Fruit fly (Drosophila melanogaster) whole organism: Measurements from ENCODE around the gene Drsl5.

Experiments used
- CG8478 ChIP-seq: fragments of >200 bp; optimal IDR thresholded peaks from 2 replicates; lab custom pipeline; 2018; ENCODE audit warnings: inconsistent platforms
- Dll ChIP-seq: fragments of >200 bp; optimal IDR thresholded peaks from 2 replicates; lab custom pipeline; 2017
- EcR ChIP-seq, 2 experiments: fragments of >200 bp; optimal IDR thresholded peaks; 2 replicates each; lab custom pipeline; 2017; ENCODE audit warnings: missing biosample characterization in 2 of 2, missing genetic modification characterization in 2 of 2, missing genetic modification reagents in 2 of 2
- pan ChIP-seq: fragments of >200 bp; optimal IDR thresholded peaks from 2 replicates; lab custom pipeline; 2017
- psq ChIP-seq: fragments of >200 bp; optimal IDR thresholded peaks from 2 replicates; lab custom pipeline; 2017
- usp ChIP-seq: fragments of >200 bp; optimal IDR thresholded peaks from 2 replicates; lab custom pipeline; 2017; ENCODE audit warnings: missing biosample characterization, missing genetic modification characterization, mixed read lengths

Gene Drsl5

DNA sequence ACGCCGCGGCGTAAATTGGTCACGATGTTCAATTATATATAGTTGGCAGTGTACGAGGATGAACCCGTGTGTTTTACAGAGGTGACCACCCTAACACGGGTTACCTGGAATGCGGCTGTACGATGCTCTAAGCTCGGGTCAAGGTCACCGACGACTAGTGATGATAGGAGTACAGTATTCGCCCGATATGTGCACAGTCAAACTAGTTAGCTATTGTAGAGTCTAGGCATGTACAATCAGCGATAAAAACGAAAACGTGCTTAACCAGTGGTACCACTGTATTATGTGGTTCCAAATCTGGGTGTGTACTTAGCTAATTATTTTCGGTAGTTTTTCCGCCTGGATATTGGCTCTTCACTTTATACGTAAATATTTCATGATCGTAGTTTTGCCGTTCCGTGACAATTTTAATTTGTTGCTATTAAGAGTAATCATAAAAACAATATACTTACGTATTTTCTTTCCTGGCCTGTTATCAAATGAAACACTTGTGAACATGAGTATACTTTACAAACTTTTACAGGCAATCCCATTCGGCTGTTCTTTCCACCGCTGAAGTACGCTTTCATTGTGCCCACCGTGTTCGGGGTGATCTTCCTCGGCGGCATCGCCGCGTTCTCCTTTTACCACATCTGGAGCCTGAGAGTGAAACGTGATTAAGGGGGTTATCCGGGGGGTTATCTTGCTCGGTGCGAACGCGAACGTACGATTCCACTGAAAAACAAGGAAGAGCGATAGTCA lies 3.6 kb downstream of the Drsl5 start:
- TF ChIP-seq Dll (lab: Kevin White, UChicago) (no peak), psq (lab: Kevin White, UChicago) (no peak), pan (lab: Kevin White, UChicago) (no peak), CG8478 (lab: Kevin White, UChicago) (no peak), usp (no peak)

DNA sequence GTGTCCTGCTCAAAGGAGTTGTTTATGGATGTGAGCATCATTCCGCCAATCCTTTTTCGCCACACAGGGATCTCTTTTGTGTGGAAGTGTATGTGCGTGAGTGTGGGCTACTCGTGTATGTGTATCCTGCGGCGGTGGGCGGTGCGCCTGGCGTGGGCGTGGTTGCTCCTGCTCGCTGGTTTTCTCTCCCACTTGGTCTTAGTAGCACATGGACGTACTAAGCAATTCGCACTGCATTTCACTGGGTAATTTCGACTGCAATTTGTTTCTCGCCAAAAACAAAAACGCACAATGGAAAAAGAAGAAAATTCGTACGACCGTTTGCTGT lies 9.0 kb downstream of the Drsl5 start:
- TF ChIP-seq Dll (lab: Kevin White, UChicago) (no peak), pan (lab: Kevin White, UChicago) (no peak), usp (no peak), EcR (GFP tag; optimal IDR thresholded peaks at IDR 0.05; lab: Kevin White, UChicago) (no peak), CG8478 (lab: Kevin White, UChicago) (no peak), psq (lab: Kevin White, UChicago) (no peak)

DNA sequence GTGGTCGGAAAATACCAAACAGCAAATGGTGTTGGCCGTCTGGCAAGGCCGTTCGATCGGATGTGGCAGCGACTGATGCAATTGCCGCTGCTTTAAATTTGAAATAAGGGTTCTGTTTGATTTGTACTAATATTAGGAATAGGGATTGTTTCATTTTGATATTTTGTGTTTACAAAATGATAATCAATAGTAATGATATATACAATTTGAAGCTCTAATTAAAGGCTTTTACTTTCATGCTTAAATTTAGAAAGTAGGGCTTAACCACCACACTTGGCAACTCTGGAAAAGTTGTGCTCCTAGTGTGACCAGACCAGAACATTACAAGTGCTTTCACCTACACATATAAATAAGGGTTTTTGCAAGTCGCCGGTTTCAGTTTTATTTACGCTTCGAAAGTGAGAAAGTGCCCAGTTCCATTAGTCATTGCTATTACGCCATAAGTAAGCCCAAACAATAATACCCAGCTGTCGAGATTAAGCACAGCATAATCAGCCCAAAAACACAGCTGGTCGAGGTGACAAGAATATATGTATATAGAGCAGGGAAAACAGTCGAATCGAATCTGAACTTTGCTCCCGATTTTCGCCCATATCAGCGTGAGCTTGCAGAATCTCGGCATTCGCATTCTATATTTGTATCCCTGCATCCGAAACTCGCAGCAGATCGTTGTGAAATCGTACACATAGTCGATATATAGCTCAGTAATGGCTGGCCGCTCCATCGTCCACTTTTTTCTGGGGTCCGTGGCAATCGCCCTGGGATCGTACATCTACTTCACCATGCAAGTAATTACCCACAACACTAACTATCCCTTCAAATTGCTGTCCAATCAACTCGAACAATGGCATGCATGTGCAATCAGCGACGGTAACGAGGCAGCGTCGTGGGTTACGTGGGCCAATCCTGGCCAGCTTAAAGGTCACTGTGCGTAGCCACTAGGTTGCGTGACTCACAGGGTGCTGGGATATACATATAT lies 9.6 kb downstream of the Drsl5 start, which contains the start of gene Gtpx:
Gene Gtpx, plus strand, starts transcription at position 341 of the 979 bp plus-strand sequence.
- no peak for TF ChIP-seq usp
- no peak for TF ChIP-seq Dll (lab: Kevin White, UChicago)
- TF ChIP-seq pan (lab: Kevin White, UChicago) = no peak
- TF ChIP-seq psq (lab: Kevin White, UChicago) = no peak
- TF ChIP-seq CG8478 (lab: Kevin White, UChicago) = no peak
- TF ChIP-seq EcR (GFP tag; optimal IDR thresholded peaks at IDR 0.05; lab: Kevin White, UChicago) = no peak

DNA sequence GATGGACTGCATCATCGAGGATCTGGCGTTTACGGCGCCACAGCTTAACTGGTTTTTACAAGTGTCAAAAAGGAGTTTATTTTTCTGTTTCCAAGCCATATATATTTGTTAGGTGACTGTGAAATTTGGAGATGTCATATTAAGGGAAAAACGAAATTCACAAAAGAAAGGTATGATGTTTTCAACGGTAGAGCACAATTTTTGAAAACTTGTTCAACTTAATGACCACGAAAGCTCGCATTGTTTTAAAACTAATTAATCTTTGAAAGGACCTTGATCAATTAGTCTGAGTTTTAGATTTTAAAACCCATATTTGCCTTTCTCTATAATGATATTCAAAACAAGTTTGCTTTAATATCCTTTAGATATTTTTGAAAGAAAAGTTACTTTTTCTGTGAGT lies 12.2 kb downstream of the Drsl5 start, which contains the start of gene Strip:
Gene Strip, minus strand, starts transcription at position 101 of the 400 bp plus-strand sequence.
- TF ChIP-seq CG8478 (lab: Kevin White, UChicago) = no peak
- TF ChIP-seq psq (lab: Kevin White, UChicago) = no peak
- TF ChIP-seq Dll (lab: Kevin White, UChicago) = no peak
- TF ChIP-seq EcR (GFP tag; optimal IDR thresholded peaks at IDR 0.05; lab: Kevin White, UChicago) = no peak
- no peak for TF ChIP-seq usp
- no peak for TF ChIP-seq pan (lab: Kevin White, UChicago)

DNA sequence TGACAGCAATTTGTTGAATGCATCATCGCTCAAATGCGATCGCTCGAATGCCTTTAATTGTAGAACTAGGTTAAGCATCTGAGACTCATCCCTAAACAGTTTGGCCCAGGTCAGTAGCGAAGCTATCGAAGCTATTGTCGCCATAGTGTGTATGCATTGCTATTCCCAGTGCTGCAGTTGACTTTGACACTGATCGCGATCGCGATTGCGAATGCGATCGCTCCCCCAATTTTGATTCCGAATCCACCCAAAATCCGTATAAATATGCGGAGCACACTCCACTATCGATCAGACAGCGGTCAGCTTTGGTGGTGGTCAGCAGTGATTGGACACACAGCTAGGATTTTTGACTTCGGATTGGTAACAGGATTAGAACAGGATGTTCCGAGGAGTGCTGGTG lies 13.2 kb downstream of the Drsl5 start, which contains the start of gene CG14961:
Gene CG14961, plus strand, starts transcription at position 301 of the 400 bp plus-strand sequence.
- TF ChIP-seq psq (lab: Kevin White, UChicago) (no peak), EcR (GFP tag; optimal IDR thresholded peaks at IDR 0.05; lab: Kevin White, UChicago) (no peak), CG8478 (lab: Kevin White, UChicago) (no peak)

DNA sequence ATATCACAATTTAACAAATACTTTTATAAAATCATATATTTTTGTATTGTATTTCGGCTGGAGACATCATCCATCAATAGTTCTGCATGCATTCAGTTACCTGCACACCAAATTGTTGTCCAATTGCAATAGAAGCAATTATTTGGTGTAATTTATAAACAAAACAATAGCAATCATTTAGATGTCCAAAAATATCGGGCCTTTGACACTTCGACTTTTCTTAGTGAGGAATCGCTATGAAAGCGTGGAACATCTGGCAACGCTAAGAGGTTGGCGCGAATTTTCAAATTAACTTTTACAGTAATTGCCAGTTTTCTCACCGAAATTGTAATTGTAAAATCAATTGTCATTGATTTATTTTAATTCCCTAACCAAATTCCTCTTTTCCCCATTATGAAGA lies 18.2 kb downstream of the Drsl5 start, which contains the start of gene CG14969:
Gene CG14969, minus strand, starts transcription at position 195 of the 400 bp plus-strand sequence.
- TF ChIP-seq pan (lab: Kevin White, UChicago) = no peak
- TF ChIP-seq Dll (lab: Kevin White, UChicago) = no peak
- no peak for TF ChIP-seq psq (lab: Kevin White, UChicago)
- TF ChIP-seq usp = no peak
- TF ChIP-seq CG8478 (lab: Kevin White, UChicago) = no peak
- TF ChIP-seq EcR (GFP tag; optimal IDR thresholded peaks at IDR 0.05; lab: Kevin White, UChicago) = no peak

DNA sequence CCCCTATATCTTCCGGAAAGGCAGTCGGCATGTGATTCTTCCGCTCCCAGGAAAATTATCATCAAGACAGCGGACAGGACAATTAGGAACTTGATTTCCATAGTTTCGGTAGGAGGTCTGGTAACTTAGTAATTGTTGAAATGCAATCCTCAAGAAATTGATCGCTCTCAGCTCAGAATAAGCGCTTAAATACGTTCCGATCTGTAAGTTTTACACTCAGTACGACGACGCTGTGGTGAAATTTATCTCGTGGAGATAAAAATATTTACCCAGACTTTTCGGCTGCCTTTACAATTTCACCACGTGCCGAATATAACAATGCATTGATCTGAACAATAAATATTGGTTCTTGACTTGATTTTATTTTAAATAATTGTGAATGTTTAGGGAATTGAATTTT lies 19.1 kb downstream of the Drsl5 start, which contains the start of gene Drsl1:
Gene Drsl1, minus strand, starts transcription at position 101 of the 400 bp plus-strand sequence.
- TF ChIP-seq EcR (GFP tag; optimal IDR thresholded peaks at IDR 0.05; lab: Kevin White, UChicago) = no peak
- TF ChIP-seq CG8478 (lab: Kevin White, UChicago) = no peak
- no peak for TF ChIP-seq usp
- no peak for TF ChIP-seq psq (lab: Kevin White, UChicago)
- no peak for TF ChIP-seq pan (lab: Kevin White, UChicago)
- no peak for TF ChIP-seq Dll (lab: Kevin White, UChicago)

DNA sequence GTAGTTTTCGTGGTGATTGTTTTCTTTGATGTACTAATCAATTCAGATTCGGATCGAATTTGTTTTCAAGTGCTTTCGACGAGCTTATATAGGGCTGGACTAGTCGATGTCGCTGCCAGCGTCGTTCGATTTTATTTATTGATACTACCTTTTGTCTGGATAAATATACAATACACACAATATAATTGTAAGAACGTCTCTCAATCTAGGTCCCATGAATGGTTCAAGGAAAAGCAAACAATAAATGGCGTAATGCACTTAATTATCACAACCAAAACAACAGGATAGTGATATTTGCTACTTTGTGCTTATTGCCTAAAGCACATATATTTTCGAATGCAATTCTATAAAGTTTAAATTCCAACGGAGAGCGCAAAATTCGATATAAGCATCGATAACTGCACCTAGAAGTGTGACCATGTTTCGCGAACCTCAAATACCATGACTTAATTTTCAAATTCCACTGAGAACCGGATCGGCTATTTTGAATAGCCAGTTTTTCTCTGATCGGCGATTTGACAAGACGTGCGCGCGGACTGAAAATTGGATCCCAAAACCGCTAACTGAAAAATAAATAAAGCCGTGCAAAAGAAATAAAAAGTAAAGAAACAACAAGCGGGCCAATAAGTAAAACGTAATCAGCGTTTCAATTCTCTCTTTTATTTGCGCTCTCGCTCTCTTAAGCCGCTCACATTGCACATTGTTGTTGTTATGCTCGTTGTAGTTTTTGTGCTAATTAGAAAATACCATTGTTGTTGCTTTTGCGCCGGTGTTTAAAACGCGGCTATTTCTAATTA lies 20.0 kb downstream of the Drsl5 start, which contains the start of the genes Drsl6 and kst:
Gene Drsl6, minus strand, starts transcription at position 51 of the 797 bp plus-strand sequence.
Gene kst, plus strand, starts transcription at position 493 of the 797 bp plus-strand sequence.
- TF ChIP-seq pan (lab: Kevin White, UChicago) (no peak), Dll (lab: Kevin White, UChicago) (no peak), psq (lab: Kevin White, UChicago) (no peak), EcR (GFP tag; optimal IDR thresholded peaks at IDR 0.05; lab: Kevin White, UChicago) (no peak), usp (no peak), CG8478 (lab: Kevin White, UChicago) (no peak)

DNA sequence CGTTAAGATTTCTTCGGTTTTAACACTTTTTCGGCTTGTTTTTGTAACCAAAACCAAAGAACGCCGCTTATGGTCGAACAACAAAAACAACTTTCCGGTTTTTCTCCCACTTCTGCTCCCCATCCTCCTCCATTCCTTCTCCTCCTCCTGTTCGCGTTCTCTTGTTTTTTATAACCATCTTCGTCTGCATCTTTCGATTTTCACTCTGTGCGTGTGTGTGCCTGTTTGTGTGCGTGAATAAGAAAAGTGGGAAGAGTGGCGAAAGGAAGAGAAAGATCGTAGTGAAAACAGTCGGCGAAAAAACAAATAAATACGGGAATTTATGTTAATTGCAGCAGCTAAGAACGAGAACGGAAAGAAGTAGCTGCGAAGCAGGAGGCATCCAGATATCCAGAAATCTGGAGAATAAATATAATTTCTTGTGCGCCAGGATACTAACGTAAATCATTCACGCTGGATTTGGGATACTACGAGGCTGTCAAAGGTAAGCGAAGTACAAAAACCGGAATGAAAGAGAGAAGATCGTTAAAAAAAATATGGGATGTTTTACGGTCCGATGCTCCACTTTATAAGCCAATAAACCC lies 20.9 kb downstream of the Drsl5 start:
- TF ChIP-seq EcR (GFP tag; optimal IDR thresholded peaks at IDR 0.05; lab: Kevin White, UChicago) = no peak
- TF ChIP-seq Dll (lab: Kevin White, UChicago) = no peak
- no peak for TF ChIP-seq CG8478 (lab: Kevin White, UChicago)
- TF ChIP-seq usp = no peak
- no peak for TF ChIP-seq pan (lab: Kevin White, UChicago)
- no peak for TF ChIP-seq psq (lab: Kevin White, UChicago)
